Fruit fly (Drosophila melanogaster) whole organism, embryonic: ENCODE data around the gene nudC.

ENCODE experiments used
- Aef1 ChIP-seq: fragments of 200-800 bp; sonication (Bioruptor generic); IDR thresholded peaks from 3 replicates; pipeline ENCODE4 v1.3.6; 2022; ENCODE audit warnings: missing biosample characterization, missing genetic modification characterization
- Atf3 ChIP-seq: fragments of 200-800 bp; sonication (Bioruptor generic); optimal IDR thresholded peaks from 3 replicates; lab custom pipeline; 2016; ENCODE audit warnings: missing biosample characterization, missing genetic modification characterization
- CG10147 ChIP-seq: fragments of 200-800 bp; sonication (Bioruptor generic); optimal IDR thresholded peaks from 2 replicates; lab custom pipeline; 2019; ENCODE audit warnings: missing biosample characterization, mild to moderate bottlenecking, missing genetic modification characterization, moderate library complexity
- CG11696 ChIP-seq: fragments of 200-800 bp; sonication (Bioruptor generic); IDR thresholded peaks from 2 replicates; pipeline ENCODE4 v1.3.6; 2022; ENCODE audit warnings: missing biosample characterization, missing genetic modification characterization
- CG12104 ChIP-seq: fragments of 200-800 bp; sonication (Bioruptor generic); optimal IDR thresholded peaks from 3 replicates; lab custom pipeline; 2016; ENCODE audit warnings: missing biosample characterization, missing genetic modification characterization
- CG12219 ChIP-seq: fragments of 200-800 bp; sonication (Bioruptor generic); optimal IDR thresholded peaks from 3 replicates; lab custom pipeline; 2018; ENCODE audit warnings: missing biosample characterization, mild to moderate bottlenecking, missing genetic modification characterization
- CG13123 ChIP-seq: fragments of 200-800 bp; sonication (Bioruptor generic); optimal IDR thresholded peaks from 2 replicates; lab custom pipeline; 2016; ENCODE audit warnings: missing biosample characterization, missing genetic modification characterization
- CG13287 ChIP-seq: fragments of 200-800 bp; sonication (Bioruptor generic); IDR thresholded peaks from 2 replicates; pipeline ENCODE4 v1.3.6; 2022; ENCODE audit warnings: missing biosample characterization, missing genetic modification characterization; ENCODE audit not compliant: partially characterized antibody
- CG14014 ChIP-seq: fragments of 200-800 bp; sonication (Bioruptor generic); IDR thresholded peaks from 2 replicates; pipeline ENCODE4 v1.3.6; 2022; ENCODE audit warnings: missing biosample characterization, missing genetic modification characterization
- CG14710 ChIP-seq: fragments of 200-800 bp; sonication (Bioruptor generic); optimal IDR thresholded peaks from 3 replicates; lab custom pipeline; 2019; ENCODE audit warnings: missing biosample characterization, mild to moderate bottlenecking, missing genetic modification characterization, moderate library complexity
- CG15479 ChIP-seq: fragments of 200-800 bp; sonication (Bioruptor generic); optimal IDR thresholded peaks from 3 replicates; lab custom pipeline; 2019; ENCODE audit warnings: missing biosample characterization, mild to moderate bottlenecking, missing genetic modification characterization, moderate library complexity
- CG16815 ChIP-seq: fragments of 200-800 bp; sonication (Bioruptor generic); optimal IDR thresholded peaks from 3 replicates; lab custom pipeline; 2017; ENCODE audit warnings: missing biosample characterization, mild to moderate bottlenecking, missing genetic modification characterization
- CG2678 ChIP-seq: fragments of 200-800 bp; sonication (Bioruptor generic); optimal IDR thresholded peaks from 3 replicates; lab custom pipeline; 2019; ENCODE audit warnings: missing biosample characterization, mild to moderate bottlenecking, missing genetic modification characterization, moderate library complexity
- CG31365 ChIP-seq: fragments of 200-800 bp; sonication (Bioruptor generic); optimal IDR thresholded peaks from 2 replicates; lab custom pipeline; 2018; ENCODE audit warnings: missing biosample characterization, mild to moderate bottlenecking, missing genetic modification characterization
- CG31441 ChIP-seq: fragments of 200-800 bp; sonication (Bioruptor generic); IDR thresholded peaks from 2 replicates; pipeline ENCODE4 v1.3.6; 2022; ENCODE audit warnings: missing biosample characterization, missing genetic modification characterization
- CG3163 ChIP-seq: fragments of 200-800 bp; sonication (Bioruptor generic); optimal IDR thresholded peaks from 3 replicates; lab custom pipeline; 2016; ENCODE audit warnings: missing biosample characterization, missing genetic modification characterization
- CG4617 ChIP-seq: fragments of 200-800 bp; sonication (Bioruptor generic); optimal IDR thresholded peaks from 3 replicates; lab custom pipeline; 2016; ENCODE audit warnings: missing biosample characterization, missing genetic modification characterization, borderline replicate concordance
- CG6765 ChIP-seq: fragments of 200-800 bp; sonication (Bioruptor generic); optimal IDR thresholded peaks from 3 replicates; lab custom pipeline; 2017; ENCODE audit warnings: missing biosample characterization, mild to moderate bottlenecking, missing genetic modification characterization
- CG7839 ChIP-seq: fragments of 200-800 bp; sonication (Bioruptor generic); optimal IDR thresholded peaks from 3 replicates; lab custom pipeline; 2018; ENCODE audit warnings: missing biosample characterization, mild to moderate bottlenecking, missing genetic modification characterization, moderate library complexity
- CG9727 ChIP-seq: fragments of 200-800 bp; sonication (Bioruptor generic); optimal IDR thresholded peaks from 3 replicates; lab custom pipeline; 2017; ENCODE audit warnings: missing biosample characterization, mild to moderate bottlenecking, missing genetic modification characterization
- D19B ChIP-seq: fragments of 200-800 bp; sonication (Bioruptor generic); optimal IDR thresholded peaks from 2 replicates; lab custom pipeline; 2017; ENCODE audit warnings: missing biosample characterization, mild to moderate bottlenecking, missing genetic modification characterization
- E2f2 ChIP-seq: fragments of 200-800 bp; sonication (Bioruptor generic); IDR thresholded peaks from 2 replicates; pipeline ENCODE4 v1.3.6; 2022; ENCODE audit warnings: missing biosample characterization, missing genetic modification characterization
- Ets65A ChIP-seq: fragments of 200-800 bp; sonication (Bioruptor generic); peaks from one replicate; lab custom pipeline; 2016; ENCODE audit warnings: missing biosample characterization, missing genetic modification characterization
- HLH54F ChIP-seq: fragments of 200-800 bp; sonication (Bioruptor generic); optimal IDR thresholded peaks from 3 replicates; lab custom pipeline; 2016; ENCODE audit warnings: missing biosample characterization, missing genetic modification characterization
- Lpt ChIP-seq: fragments of >200 bp; optimal IDR thresholded peaks from 2 replicates; lab custom pipeline; 2018; ENCODE audit warnings: missing biosample characterization, missing genetic modification characterization
- Nf-YA ChIP-seq: fragments of 200-800 bp; sonication (Bioruptor generic); IDR thresholded peaks from 2 replicates; pipeline ENCODE4 v1.3.6; 2022; ENCODE audit warnings: missing biosample characterization, missing genetic modification characterization
- Ravus ChIP-seq: fragments of 200-800 bp; sonication (Bioruptor generic); IDR thresholded peaks from 2 replicates; pipeline ENCODE4 v1.3.6; 2022; ENCODE audit warnings: missing biosample characterization, missing genetic modification characterization
- Six4 ChIP-seq: fragments of 200-800 bp; sonication (Bioruptor generic); optimal IDR thresholded peaks from 2 replicates; lab custom pipeline; 2016; ENCODE audit warnings: missing biosample characterization, missing genetic modification characterization
- Tbp ChIP-seq: fragments of >200 bp; optimal IDR thresholded peaks from 2 replicates; lab custom pipeline; 2018; ENCODE audit warnings: missing biosample characterization, missing genetic modification characterization
- az2 ChIP-seq: fragments of 200-800 bp; sonication (Bioruptor generic); optimal IDR thresholded peaks from 3 replicates; lab custom pipeline; 2016; ENCODE audit warnings: missing biosample characterization, missing genetic modification characterization
- cad ChIP-seq: fragments of >200 bp; optimal IDR thresholded peaks from 2 replicates; lab custom pipeline; 2017; ENCODE audit warnings: missing biosample characterization, missing genetic modification characterization
- caup ChIP-seq: fragments of 200-800 bp; sonication (Bioruptor generic); optimal IDR thresholded peaks from 3 replicates; lab custom pipeline; 2017; ENCODE audit warnings: missing biosample characterization, mild to moderate bottlenecking, missing genetic modification characterization, moderate library complexity; ENCODE audit not compliant: severe bottlenecking
- chn ChIP-seq: fragments of 200-800 bp; sonication (Bioruptor generic); optimal IDR thresholded peaks from 2 replicates; lab custom pipeline; 2016; ENCODE audit warnings: missing biosample characterization, missing genetic modification characterization
- dysf ChIP-seq: fragments of 200-800 bp; sonication (Bioruptor generic); IDR thresholded peaks from 3 replicates; pipeline ENCODE4 v1.3.6; 2022; ENCODE audit warnings: missing biosample characterization, missing genetic modification characterization
- esg ChIP-seq: fragments of 200-800 bp; sonication (Bioruptor generic); conservative IDR thresholded peaks from 2 replicates; pipeline ENCODE4 v1.3.6; 2022; ENCODE audit warnings: missing biosample characterization, missing genetic modification characterization
- eyg ChIP-seq: fragments of 200-800 bp; sonication (Bioruptor generic); optimal IDR thresholded peaks from 3 replicates; lab custom pipeline; 2016; ENCODE audit warnings: missing biosample characterization, missing genetic modification characterization
- gcm ChIP-seq: fragments of 200-800 bp; sonication (Bioruptor generic); optimal IDR thresholded peaks from 2 replicates; lab custom pipeline; 2019; ENCODE audit warnings: missing biosample characterization, mild to moderate bottlenecking, missing genetic modification characterization, moderate library complexity
- lov ChIP-seq, 2 experiments: fragments of 200-800 bp in 1 of 2; fragments of >200 bp in 1 of 2; sonication (Bioruptor generic) in 1 of 2; IDR thresholded peaks in 1 of 2; optimal IDR thresholded peaks in 1 of 2; 2 replicates in 1 of 2; 3 replicates in 1 of 2; pipeline versions ENCODE4 v1.3.6 to Lab custom; 2017 to 2022; ENCODE audit warnings: missing biosample characterization in 1 of 2, missing genetic modification characterization in 1 of 2
- org-1 ChIP-seq: fragments of 200-800 bp; sonication (Bioruptor generic); optimal IDR thresholded peaks from 2 replicates; lab custom pipeline; 2017; ENCODE audit warnings: missing biosample characterization, missing genetic modification characterization
- sima ChIP-seq: fragments of 200-800 bp; sonication (Bioruptor generic); optimal IDR thresholded peaks from 2 replicates; lab custom pipeline; 2016; ENCODE audit warnings: missing biosample characterization, missing genetic modification characterization
- sob ChIP-seq: fragments of 200-800 bp; sonication (Bioruptor generic); IDR thresholded peaks from 2 replicates; pipeline ENCODE4 v1.3.6; 2022; ENCODE audit warnings: missing biosample characterization, missing genetic modification characterization
- stwl ChIP-seq: fragments of 200-800 bp; sonication (Bioruptor generic); optimal IDR thresholded peaks from 3 replicates; lab custom pipeline; 2018; ENCODE audit warnings: missing biosample characterization, mild to moderate bottlenecking, missing genetic modification characterization, moderate library complexity
- tna ChIP-seq: fragments of 200-800 bp; sonication (Bioruptor generic); IDR thresholded peaks from 2 replicates; pipeline ENCODE4 v1.3.6; 2022; ENCODE audit warnings: missing biosample characterization, missing genetic modification characterization; ENCODE audit not compliant: partially characterized antibody
- twi ChIP-seq: fragments of 200-800 bp; optimal IDR thresholded peaks from 2 replicates; lab custom pipeline; 2019; ENCODE audit warnings: missing biosample characterization, mild to moderate bottlenecking, missing genetic modification characterization, moderate library complexity
- zen ChIP-seq: fragments of 200-800 bp; sonication (Bioruptor generic); optimal IDR thresholded peaks from 3 replicates; lab custom pipeline; 2018; ENCODE audit warnings: missing biosample characterization, mild to moderate bottlenecking, missing genetic modification characterization, moderate library complexity
- zfh1 ChIP-seq: fragments of 200-800 bp; sonication (Bioruptor generic); IDR thresholded peaks from 3 replicates; pipeline ENCODE4 v1.3.6; 2022; ENCODE audit warnings: missing biosample characterization, missing genetic modification characterization
- zfh2 ChIP-seq: fragments of 200-800 bp; sonication (Bioruptor generic); optimal IDR thresholded peaks from 2 replicates; lab custom pipeline; 2016; ENCODE audit warnings: missing biosample characterization, missing genetic modification characterization

Gene nudC

dm6 chr3L:16765647-16766628 lies 38.9 kb upstream of the nudC start, which contains the start of gene Nrt (continued):
- TF ChIP-seq lov (optimal IDR thresholded peaks at IDR 0.05; lab: Kevin White, UChicago) (no peak), lov (GFP tag; IDR thresholded peaks at IDR 0.05; lab: Robert Waterston, UW) (0 out of 3 replicates have a peak, but pooled peaks have one; percentile 64), esg (GFP tag; lab: Robert Waterston, UW) (0 out of 2 replicates have a peak, but pooled peaks have one; percentile 11), CG14014 (GFP tag; lab: Robert Waterston, UW) (peak; percentile 53; the same call in 1 of the 2 replicates), CG13123 (GFP tag; lab: Kevin White, UChicago) (peak; percentile 16), CG7839 (tag; lab: Kevin White, UChicago) (peak; percentile 63), CG14710 (tag; lab: Kevin White, UChicago) (peak; percentile 70), Aef1 (GFP tag; lab: Robert Waterston, UW) (peak; percentile 48; the same call in 1 of the 3 replicates), CG10147 (GFP tag; lab: Kevin White, UChicago) (peak; percentile 83), dysf (GFP tag; lab: Robert Waterston, UW) (0 out of 3 replicates have a peak, but pooled peaks have one; percentile 43), sob (peak; percentile 41; the same call in 1 of the 2 replicates), CG11696 (GFP tag; lab: Robert Waterston, UW) (no peak), eyg (no peak), CG4617 (GFP tag; lab: Kevin White, UChicago) (no peak), CG6765 (GFP tag; lab: Kevin White, UChicago) (peak; percentile 82), Lpt (GFP tag; lab: Kevin White, UChicago) (no peak), Ets65A (peak; percentile 39), CG16815 (GFP tag; lab: Kevin White, UChicago) (peak; percentile 18), CG2678 (tag; lab: Kevin White, UChicago) (peak; percentile 79), stwl (peak; percentile 4), Six4 (GFP tag; lab: Kevin White, UChicago) (peak; percentile 21), HLH54F (GFP tag; lab: Kevin White, UChicago) (no peak), D19B (GFP tag; lab: Kevin White, UChicago) (peak; percentile 17), CG12219 (GFP tag; lab: Kevin White, UChicago) (peak; percentile 16), Ravus (GFP tag; lab: Robert Waterston, UW) (no peak), zfh1 (GFP tag; lab: Robert Waterston, UW) (peak; percentile 39; the same call in 1 of the 3 replicates), zen (no peak), CG9727 (GFP tag; lab: Kevin White, UChicago) (peak; percentile 66), CG12104 (peak; percentile 34), org-1 (GFP tag; lab: Kevin White, UChicago) (peak; percentile 42), tna (GFP tag; lab: Robert Waterston, UW) (peak; percentile 66; the same call in 1 of the 2 replicates), cad (GFP tag; lab: Kevin White, UChicago) (no peak), twi (tag; lab: Kevin White, UChicago) (peak; percentile 59), CG3163 (GFP tag; lab: Kevin White, UChicago) (peak; percentile 1), CG15479 (peak; percentile 68), chn (peak; percentile 7), Nf-YA (no peak), E2f2 (GFP tag; lab: Robert Waterston, UW) (peak; percentile 53; the same call in 1 of the 2 replicates), CG13287 (GFP tag; lab: Robert Waterston, UW) (peak; percentile 58), CG31441 (GFP tag; lab: Robert Waterston, UW) (peak; percentile 85), zfh2 (no peak), caup (GFP tag; lab: Kevin White, UChicago) (peak; percentile 31), gcm (GFP tag; lab: Kevin White, UChicago) (peak; percentile 97), Atf3 (GFP tag; lab: Kevin White, UChicago) (no peak), Tbp (no peak), az2 (GFP tag; lab: Kevin White, UChicago) (peak; percentile 71), sima (GFP tag; lab: Kevin White, UChicago) (no peak), CG31365 (no peak)
